Fruit fly (Drosophila melanogaster): ENCODE measurements around the gene CtsL3.

CtsL3 gene

dm6 chr3R:5976717-5977116 lies 50.3 kb downstream of the CtsL3 start, which contains the start of gene Obp83b:
TSS of gene Obp83b (minus strand) at chr3R:5976817.
- TF ChIP-seq noc (tag; optimal IDR thresholded peaks at IDR 0.05) = no peak
